Fruit fly (Drosophila melanogaster) whole organism, prepupa: Measurements from ENCODE around the gene CG11670.
A peak's percentile ranks its signal among the peaks of the same experiment; 100 is the strongest.

Experiments used
- Blimp-1 ChIP-seq: fragments of 200-800 bp; sonication (Bioruptor generic); optimal IDR thresholded peaks from 3 replicates; lab custom pipeline; 2017; ENCODE audit warnings: missing biosample characterization, missing genetic modification characterization, mild to moderate bottlenecking, moderate library complexity, missing genetic modification reagents
- CG11762 ChIP-seq: fragments of 200-800 bp; sonication (Bioruptor generic); optimal IDR thresholded peaks from 3 replicates; lab custom pipeline; 2016; ENCODE audit warnings: missing biosample characterization, missing genetic modification characterization; ENCODE audit not compliant: insufficient read depth
- CG15336 ChIP-seq: fragments of 200-800 bp; sonication (Bioruptor generic); IDR thresholded peaks from 2 replicates; pipeline ENCODE4 v1.3.6; 2022; ENCODE audit warnings: missing biosample characterization, missing genetic modification characterization
- CG1621 ChIP-seq: fragments of 200-800 bp; sonication (Bioruptor generic); optimal IDR thresholded peaks from 3 replicates; lab custom pipeline; 2018; ENCODE audit warnings: missing biosample characterization, mild to moderate bottlenecking, missing genetic modification characterization
- CG16779 ChIP-seq: fragments of 200-800 bp; sonication (Bioruptor generic); optimal IDR thresholded peaks from 3 replicates; lab custom pipeline; 2017; ENCODE audit warnings: missing biosample characterization, mild to moderate bottlenecking, missing genetic modification characterization
- CG3032 ChIP-seq: fragments of 200-800 bp; optimal IDR thresholded peaks from 2 replicates; lab custom pipeline; 2019; ENCODE audit warnings: missing biosample characterization, mild to moderate bottlenecking, missing genetic modification characterization, moderate library complexity
- CG31627 ChIP-seq: fragments of 200-800 bp; sonication (Bioruptor generic); optimal IDR thresholded peaks from 3 replicates; lab custom pipeline; 2016; ENCODE audit warnings: missing biosample characterization, missing genetic modification characterization
- CG32006 ChIP-seq: fragments of 200-800 bp; sonication (Bioruptor generic); optimal IDR thresholded peaks from 3 replicates; lab custom pipeline; 2017; ENCODE audit warnings: missing biosample characterization, mild to moderate bottlenecking, missing genetic modification characterization
- CG3919 ChIP-seq: fragments of 200-800 bp; sonication (Bioruptor generic); optimal IDR thresholded peaks from 3 replicates; lab custom pipeline; 2016; ENCODE audit warnings: missing biosample characterization, missing genetic modification characterization
- CG6276 ChIP-seq: fragments of 200-800 bp; sonication (Bioruptor generic); optimal IDR thresholded peaks from 2 replicates; lab custom pipeline; 2017; ENCODE audit warnings: missing biosample characterization, mild to moderate bottlenecking, missing genetic modification characterization
- CG6792 ChIP-seq: fragments of 200-800 bp; sonication (Bioruptor generic); optimal IDR thresholded peaks from 3 replicates; lab custom pipeline; 2016; ENCODE audit warnings: missing biosample characterization, missing genetic modification characterization
- CG6808 ChIP-seq: fragments of 200-800 bp; sonication (Bioruptor generic); optimal IDR thresholded peaks from 3 replicates; lab custom pipeline; 2017; ENCODE audit warnings: missing biosample characterization, missing genetic modification characterization, mild to moderate bottlenecking, moderate library complexity, missing genetic modification reagents
- CG6854 ChIP-seq: fragments of 200-800 bp; sonication (Bioruptor generic); optimal IDR thresholded peaks from 2 replicates; lab custom pipeline; 2017; ENCODE audit warnings: missing biosample characterization, mild to moderate bottlenecking, missing genetic modification characterization
- CG7368 ChIP-seq: fragments of 200-800 bp; sonication (Bioruptor generic); optimal IDR thresholded peaks from 3 replicates; lab custom pipeline; 2016; ENCODE audit warnings: missing biosample characterization, missing genetic modification characterization
- CG8119 ChIP-seq: fragments of 200-800 bp; sonication (Bioruptor generic); IDR thresholded peaks from 3 replicates; pipeline ENCODE4 v1.3.6; 2022; ENCODE audit warnings: missing biosample characterization, missing genetic modification characterization
- CG8632 ChIP-seq: fragments of 200-800 bp; sonication (Bioruptor generic); optimal IDR thresholded peaks from 3 replicates; lab custom pipeline; 2016; ENCODE audit warnings: missing biosample characterization, missing genetic modification characterization
- Eip75B ChIP-seq: fragments of 200-800 bp; sonication (Bioruptor generic); optimal IDR thresholded peaks from 3 replicates; lab custom pipeline; 2016; ENCODE audit warnings: missing biosample characterization, missing genetic modification characterization
- Eip78C ChIP-seq: fragments of 200-800 bp; sonication (Bioruptor generic); peaks from one replicate; lab custom pipeline; 2016; ENCODE audit warnings: missing biosample characterization, missing genetic modification characterization
- Eip93F ChIP-seq: fragments of 200-800 bp; sonication (Bioruptor generic); optimal IDR thresholded peaks from 2 replicates; lab custom pipeline; 2016; ENCODE audit warnings: missing biosample characterization, mild to moderate bottlenecking, missing genetic modification characterization
- Ets21C ChIP-seq: fragments of 200-800 bp; sonication (Bioruptor generic); optimal IDR thresholded peaks from 3 replicates; lab custom pipeline; 2016; ENCODE audit warnings: missing biosample characterization, missing genetic modification characterization
- Ets96B ChIP-seq: fragments of 200-800 bp; optimal IDR thresholded peaks from 2 replicates; lab custom pipeline; 2019; ENCODE audit warnings: missing biosample characterization, mild to moderate bottlenecking, missing genetic modification characterization, moderate library complexity
- Gug ChIP-seq: fragments of 200-800 bp; sonication (Bioruptor generic); IDR thresholded peaks from 2 replicates; pipeline ENCODE4 v1.3.6; 2022; ENCODE audit warnings: missing biosample characterization, missing genetic modification characterization
- Hr38 ChIP-seq: sonication (Bioruptor generic); optimal IDR thresholded peaks from 2 replicates; lab custom pipeline; 2016; ENCODE audit warnings: missing biosample characterization, missing genetic modification characterization
- Hr39 ChIP-seq: fragments of 200-800 bp; sonication (Bioruptor generic); optimal IDR thresholded peaks from 2 replicates; lab custom pipeline; 2016; ENCODE audit warnings: missing biosample characterization, missing genetic modification characterization
- Lpt ChIP-seq: fragments of 200-800 bp; sonication (Bioruptor generic); optimal IDR thresholded peaks from 3 replicates; lab custom pipeline; 2016; ENCODE audit warnings: missing biosample characterization, missing genetic modification characterization
- Met ChIP-seq: fragments of 200-800 bp; sonication (Bioruptor generic); optimal IDR thresholded peaks from 3 replicates; lab custom pipeline; 2016; ENCODE audit warnings: missing biosample characterization, missing genetic modification characterization
- OdsH ChIP-seq: fragments of 200-800 bp; sonication (Bioruptor generic); optimal IDR thresholded peaks from 3 replicates; lab custom pipeline; 2016; ENCODE audit warnings: missing biosample characterization, missing genetic modification characterization
- Smox ChIP-seq: fragments of 200-800 bp; sonication (Bioruptor generic); optimal IDR thresholded peaks from 3 replicates; lab custom pipeline; 2016; ENCODE audit warnings: missing biosample characterization, missing genetic modification characterization
- Sox14 ChIP-seq: fragments of 200-800 bp; sonication (Bioruptor generic); optimal IDR thresholded peaks from 3 replicates; lab custom pipeline; 2016; ENCODE audit warnings: missing biosample characterization, missing genetic modification characterization
- Sox15 ChIP-seq: fragments of 200-800 bp; sonication (Bioruptor generic); optimal IDR thresholded peaks from 3 replicates; lab custom pipeline; 2016; ENCODE audit warnings: missing biosample characterization, missing genetic modification characterization
- achi ChIP-seq: fragments of 200-800 bp; sonication (Bioruptor generic); optimal IDR thresholded peaks from 3 replicates; lab custom pipeline; 2016; ENCODE audit warnings: missing biosample characterization, missing genetic modification characterization
- acj6 ChIP-seq: fragments of 200-800 bp; sonication (Bioruptor generic); optimal IDR thresholded peaks from 3 replicates; lab custom pipeline; 2016; ENCODE audit warnings: missing biosample characterization, missing genetic modification characterization
- eg ChIP-seq: fragments of 200-800 bp; sonication (Bioruptor generic); IDR thresholded peaks from 3 replicates; pipeline ENCODE4 v1.3.6; 2022; ENCODE audit warnings: missing biosample characterization, missing genetic modification characterization
- esn ChIP-seq: fragments of 200-800 bp; sonication (Bioruptor generic); optimal IDR thresholded peaks from 2 replicates; lab custom pipeline; 2016; ENCODE audit warnings: missing biosample characterization, mild to moderate bottlenecking, missing genetic modification characterization, moderate library complexity
- fd59A ChIP-seq: fragments of 200-800 bp; sonication (Bioruptor generic); optimal IDR thresholded peaks from 2 replicates; lab custom pipeline; 2017; ENCODE audit warnings: missing biosample characterization, mild to moderate bottlenecking, missing genetic modification characterization, missing genetic modification reagents
- fd85E ChIP-seq: fragments of 200-800 bp; sonication (Bioruptor generic); optimal IDR thresholded peaks from 3 replicates; lab custom pipeline; 2016; ENCODE audit warnings: missing biosample characterization, missing genetic modification characterization
- fkh ChIP-seq: fragments of 200-800 bp; sonication (Bioruptor generic); optimal IDR thresholded peaks from 3 replicates; lab custom pipeline; 2017; ENCODE audit warnings: missing biosample characterization, mild to moderate bottlenecking, missing genetic modification characterization, moderate library complexity
- lz ChIP-seq: fragments of 200-800 bp; sonication (Bioruptor generic); optimal IDR thresholded peaks from 3 replicates; lab custom pipeline; 2016; ENCODE audit warnings: missing biosample characterization, missing genetic modification characterization
- net ChIP-seq: fragments of 200-800 bp; sonication (Bioruptor generic); optimal IDR thresholded peaks from 3 replicates; lab custom pipeline; 2016; ENCODE audit warnings: missing biosample characterization, missing genetic modification characterization
- salr ChIP-seq, 2 experiments: fragments of 200-800 bp; sonication (Bioruptor generic); optimal IDR thresholded peaks; 3 replicates each; lab custom pipeline; 2016 to 2018; ENCODE audit warnings: missing biosample characterization in 2 of 2, missing genetic modification characterization in 2 of 2, mild to moderate bottlenecking in 1 of 2
- spab ChIP-seq: fragments of 200-800 bp; sonication (Bioruptor generic); optimal IDR thresholded peaks from 2 replicates; lab custom pipeline; 2017; ENCODE audit warnings: missing biosample characterization, mild to moderate bottlenecking, missing genetic modification characterization, missing genetic modification reagents
- ss ChIP-seq, 2 experiments: fragments of 200-800 bp; sonication (Bioruptor generic); optimal IDR thresholded peaks; 2 replicates in 1 of 2; 3 replicates in 1 of 2; lab custom pipeline; 2017 to 2018; ENCODE audit warnings: mild to moderate bottlenecking in 2 of 2, missing biosample characterization in 2 of 2, missing genetic modification characterization in 2 of 2, moderate library complexity in 1 of 2
- svp ChIP-seq: fragments of 200-800 bp; sonication (Bioruptor generic); peaks from one replicate; lab custom pipeline; 2016; ENCODE audit warnings: missing biosample characterization, missing genetic modification characterization
- topi ChIP-seq: fragments of 200-800 bp; sonication (Bioruptor generic); optimal IDR thresholded peaks from 3 replicates; lab custom pipeline; 2016; ENCODE audit warnings: missing biosample characterization, missing genetic modification characterization
- vri ChIP-seq: fragments of 200-800 bp; sonication (Bioruptor generic); optimal IDR thresholded peaks from 3 replicates; lab custom pipeline; 2016; ENCODE audit warnings: missing biosample characterization, mild to moderate bottlenecking, missing genetic modification characterization

CG11670 gene

dm6 chr3R:13010905-13011620 is 30.8 kb upstream of the CG11670 start, which contains the start of gene CG8031 (continued):
- no peak for TF ChIP-seq fd85E (GFP tag; lab: Kevin White, UChicago)
- no peak for TF ChIP-seq Ets96B (tag; lab: Kevin White, UChicago)
- 0 out of 2 replicates have a peak, but pooled peaks have one; percentile 17 for TF ChIP-seq CG15336 (GFP tag; lab: Robert Waterston, UW)
- peak; percentile 2 for TF ChIP-seq CG6854
- no peak for TF ChIP-seq Eip75B (GFP tag; lab: Kevin White, UChicago)
- TF ChIP-seq Hr38 (GFP tag; lab: Kevin White, UChicago): no peak
- TF ChIP-seq net (GFP tag; lab: Kevin White, UChicago): no peak
- TF ChIP-seq, all 60 proteins: peak for 8

- TF ChIP-seq CG1621 (peak; percentile 92), CG6854 (peak; percentile 40), CG6276 (GFP tag; lab: Kevin White, UChicago) (no peak), Gug (GFP tag; lab: Robert Waterston, UW) (no peak), achi (GFP tag; lab: Kevin White, UChicago) (no peak), CG15336 (GFP tag; lab: Robert Waterston, UW) (no peak), CG8119 (0 out of 3 replicates have a peak, but pooled peaks have one; percentile 26), CG16779 (tag; lab: Kevin White, UChicago) (peak; percentile 15), ss (GFP tag; optimal IDR thresholded peaks at IDR 0.05; lab: Kevin White, UChicago) (peak in 1 of 2 experiments; percentile 31), CG6792 (no peak), Sox15 (GFP tag; lab: Kevin White, UChicago) (no peak)
Observed at dm6 chr3R:13011621-13011963, 30.3 kb upstream of the CG11670 start, which contains the start of gene CtBP. Gene CtBP, plus strand, starts transcription at chr3R:13011649.

dm6 chr3R:13012351-13012750 is 29.5 kb upstream of the CG11670 start:
- TF ChIP-seq CG32006 (GFP tag; lab: Kevin White, UChicago) (peak; percentile 77), CG7368 (GFP tag; lab: Kevin White, UChicago) (peak; percentile 74), topi (peak; percentile 66), Eip75B (GFP tag; lab: Kevin White, UChicago) (peak; percentile 58), CG6792 (peak; percentile 77), Gug (GFP tag; lab: Robert Waterston, UW) (peak; percentile 80), OdsH (GFP tag; lab: Kevin White, UChicago) (peak; percentile 77), Hr39 (peak; percentile 75), Lpt (GFP tag; lab: Kevin White, UChicago) (peak; percentile 76), eg (GFP tag; lab: Robert Waterston, UW) (peak; percentile 89), CG6854 (peak; percentile 26), CG3919 (GFP tag; lab: Kevin White, UChicago) (peak; percentile 72), CG3032 (tag; lab: Kevin White, UChicago) (peak; percentile 49), ss (GFP tag; optimal IDR thresholded peaks at IDR 0.05; lab: Kevin White, UChicago) (peak; percentile 71 to 75), Hr38 (GFP tag; lab: Kevin White, UChicago) (no peak), Smox (peak; percentile 68), Ets21C (GFP tag; lab: Kevin White, UChicago) (peak; percentile 67), fd59A (GFP tag; lab: Kevin White, UChicago) (peak; percentile 33), CG6276 (GFP tag; lab: Kevin White, UChicago) (peak; percentile 77), Eip78C (peak; percentile 92), CG31627 (GFP tag; lab: Kevin White, UChicago) (peak; percentile 80), net (GFP tag; lab: Kevin White, UChicago) (peak; percentile 80), vri (peak; percentile 86), CG16779 (tag; lab: Kevin White, UChicago) (peak; percentile 53), CG6808 (GFP tag; lab: Kevin White, UChicago) (peak; percentile 69), salr (GFP tag; optimal IDR thresholded peaks at IDR 0.05; lab: Kevin White, UChicago) (peak; percentile 50 to 55), Met (peak; percentile 71), Eip93F (no peak), CG8632 (GFP tag; lab: Kevin White, UChicago) (peak; percentile 62), Sox14 (GFP tag; lab: Kevin White, UChicago) (peak; percentile 90), lz (GFP tag; lab: Kevin White, UChicago) (peak; percentile 82), esn (GFP tag; lab: Kevin White, UChicago) (peak; percentile 81), fkh (GFP tag; lab: Kevin White, UChicago) (peak; percentile 59), Blimp-1 (peak; percentile 57), CG11762 (peak; percentile 33), spab (GFP tag; lab: Kevin White, UChicago) (peak; percentile 47), acj6 (GFP tag; lab: Kevin White, UChicago) (peak; percentile 73), svp (GFP tag; lab: Kevin White, UChicago) (peak; percentile 87)
